Worm (Caenorhabditis elegans) whole organism, young adult: ENCODE measurements around the gene C38C3.3.

Source experiments
- C17E4.6 ChIP-seq: fragments of 200-800 bp; sonication (Bioruptor generic); IDR thresholded peaks from 2 replicates; pipeline ENCODE4 v1.3.6; 2022; ENCODE audit warnings: missing genetic modification reagents, missing genetic modification characterization, missing compliant biosample characterization
- F37B4.10 ChIP-seq: fragments of 200-800 bp; sonication (Bioruptor generic); IDR thresholded peaks from 2 replicates; pipeline ENCODE4 v1.3.6; 2022; ENCODE audit warnings: missing genetic modification characterization, missing compliant biosample characterization
- T26A5.8 ChIP-seq: sonication (generic microtip); optimal IDR thresholded peaks from 2 replicates; lab custom pipeline; 2016; ENCODE audit warnings: missing genetic modification characterization, missing compliant biosample characterization
- Y56A3A.18 ChIP-seq: fragments of 200-800 bp; sonication (Bioruptor generic); IDR thresholded peaks from 2 replicates; pipeline ENCODE4 v1.3.6; 2022; ENCODE audit warnings: missing genetic modification reagents, missing genetic modification characterization, missing compliant biosample characterization
- Y67H2A.10 ChIP-seq: fragments of 200-800 bp; sonication (Bioruptor generic); conservative IDR thresholded peaks from 2 replicates; pipeline ENCODE4 v1.3.6; 2022; ENCODE audit warnings: missing genetic modification reagents, missing genetic modification characterization, missing compliant biosample characterization
- akir-1 ChIP-seq: fragments of 200-800 bp; sonication (Bioruptor generic); optimal IDR thresholded peaks from 2 replicates; lab custom pipeline; 2018; ENCODE audit warnings: mild to moderate bottlenecking, missing genetic modification characterization, moderate library complexity, missing compliant biosample characterization
- aptf-2 ChIP-seq: fragments of 200-800 bp; sonication (Bioruptor generic); conservative IDR thresholded peaks from 2 replicates; pipeline ENCODE4 v1.3.6; 2022; ENCODE audit warnings: missing genetic modification reagents, missing genetic modification characterization, missing compliant biosample characterization
- athp-1 ChIP-seq: sonication (generic microtip); optimal IDR thresholded peaks from 2 replicates; lab custom pipeline; 2017; ENCODE audit warnings: mild to moderate bottlenecking, missing genetic modification characterization, missing compliant biosample characterization
- attf-6 ChIP-seq: fragments of 200-800 bp; sonication (Bioruptor generic); IDR thresholded peaks from 2 replicates; pipeline ENCODE4 v1.3.6; 2022; ENCODE audit warnings: missing genetic modification reagents, missing genetic modification characterization, missing compliant biosample characterization
- bed-1 ChIP-seq: fragments of 200-800 bp; sonication (Bioruptor generic); IDR thresholded peaks from 2 replicates; pipeline ENCODE4 v1.3.6; 2022; ENCODE audit warnings: missing genetic modification reagents, missing genetic modification characterization, missing compliant biosample characterization
- ccch-3 ChIP-seq: fragments of 200-800 bp; sonication (Bioruptor generic); optimal IDR thresholded peaks from 2 replicates; lab custom pipeline; 2018; ENCODE audit warnings: mild to moderate bottlenecking, missing genetic modification characterization, missing compliant biosample characterization
- chd-7 ChIP-seq: sonication (generic microtip); optimal IDR thresholded peaks from 2 replicates; lab custom pipeline; 2016; ENCODE audit warnings: mild to moderate bottlenecking, missing genetic modification characterization, moderate library complexity, missing compliant biosample characterization
- efl-1 ChIP-seq: fragments of 150-350 bp; optimal IDR thresholded peaks from 2 replicates; lab custom pipeline; 2014; ENCODE audit warnings: missing biosample characterization, missing genetic modification reagents, missing genetic modification characterization
- egl-44 ChIP-seq: fragments of 200-800 bp; sonication (Bioruptor generic); IDR thresholded peaks from 2 replicates; pipeline ENCODE4 v1.3.6; 2022; ENCODE audit warnings: missing genetic modification reagents, missing genetic modification characterization, missing compliant biosample characterization
- lin-26 ChIP-seq: fragments of 200-800 bp; sonication (Bioruptor generic); IDR thresholded peaks from 2 replicates; pipeline ENCODE4 v1.3.6; 2022; ENCODE audit warnings: missing genetic modification reagents, missing genetic modification characterization, missing compliant biosample characterization
- lin-35 ChIP-seq, 3 experiments: fragments of 150-350 bp in 2 of 3; sonication (generic microtip) in 1 of 3; optimal IDR thresholded peaks; 2 replicates each; lab custom pipeline; 2014 to 2018; ENCODE audit warnings: missing biosample characterization in 3 of 3, missing genetic modification characterization in 3 of 3, missing genetic modification reagents in 3 of 3
- lin-40 ChIP-seq: sonication (generic microtip); optimal IDR thresholded peaks from 2 replicates; lab custom pipeline; 2016; ENCODE audit warnings: missing genetic modification characterization, mild to moderate bottlenecking, missing compliant biosample characterization, missing genotype, missing genetic modification reagents
- lir-1 ChIP-seq: fragments of 200-800 bp; sonication (Bioruptor generic); conservative IDR thresholded peaks from 2 replicates; pipeline ENCODE4 v1.3.6; 2022; ENCODE audit warnings: missing genetic modification reagents, missing genetic modification characterization, missing compliant biosample characterization
- madf-6 ChIP-seq: fragments of 200-800 bp; sonication (Bioruptor generic); IDR thresholded peaks from 2 replicates; pipeline ENCODE4 v1.3.6; 2022; ENCODE audit warnings: missing genetic modification reagents, missing genetic modification characterization, missing compliant biosample characterization
- madf-8 ChIP-seq: fragments of 200-800 bp; sonication (Bioruptor generic); conservative IDR thresholded peaks from 2 replicates; pipeline ENCODE4 v1.3.6; 2022; ENCODE audit warnings: missing genetic modification reagents, missing genetic modification characterization, missing compliant biosample characterization
- mel-28 ChIP-seq: sonication (generic microtip); optimal IDR thresholded peaks from 2 replicates; lab custom pipeline; 2016; ENCODE audit warnings: borderline replicate concordance, mild to moderate bottlenecking, missing genetic modification characterization, missing compliant biosample characterization
- mxl-1 ChIP-seq: sonication (generic microtip); optimal IDR thresholded peaks from 2 replicates; lab custom pipeline; 2016; ENCODE audit warnings: missing genetic modification characterization, missing compliant biosample characterization
- nfya-2 ChIP-seq: fragments of 200-800 bp; sonication (Bioruptor generic); IDR thresholded peaks from 2 replicates; pipeline ENCODE4 v1.3.6; 2022; ENCODE audit warnings: missing genetic modification reagents, missing genetic modification characterization, missing compliant biosample characterization
- nhr-120 ChIP-seq: fragments of 200-800 bp; sonication (Bioruptor generic); IDR thresholded peaks from 2 replicates; pipeline ENCODE4 v1.3.6; 2022; ENCODE audit warnings: missing genetic modification characterization, missing compliant biosample characterization
- nhr-179 ChIP-seq: sonication (generic microtip); optimal IDR thresholded peaks from 2 replicates; lab custom pipeline; 2016; ENCODE audit warnings: mild to moderate bottlenecking, missing genetic modification characterization, missing compliant biosample characterization
- nhr-90 ChIP-seq: sonication (generic microtip); optimal IDR thresholded peaks from 2 replicates; lab custom pipeline; 2016; ENCODE audit warnings: missing genotype, mild to moderate bottlenecking, missing genetic modification characterization, missing compliant biosample characterization
- pha-4 ChIP-seq: fragments of 150-350 bp; sonication (generic microtip); optimal IDR thresholded peaks from 2 replicates; lab custom pipeline; 2014; ENCODE audit warnings: missing biosample characterization, missing genetic modification reagents, missing genetic modification characterization
- rpc-1 ChIP-seq, 2 experiments: fragments of 150-350 bp in 1 of 2; sonication (generic microtip) in 1 of 2; optimal IDR thresholded peaks; 2 replicates each; lab custom pipeline; 2014 to 2018; ENCODE audit warnings: missing biosample characterization in 1 of 2, missing genetic modification characterization in 1 of 2, missing genetic modification reagents in 1 of 2, missing genotype in 1 of 2
- sea-2 ChIP-seq: fragments of 200-800 bp; sonication (Bioruptor generic); IDR thresholded peaks from 2 replicates; pipeline ENCODE4 v1.3.6; 2022; ENCODE audit warnings: missing genetic modification characterization, missing compliant biosample characterization
- snpc-4 ChIP-seq, 5 experiments: fragments of 150-350 bp in 1 of 5; sonication (generic microtip) in 4 of 5; optimal IDR thresholded peaks; 2 replicates each; lab custom pipeline; 2014 to 2018; ENCODE audit warnings: missing genetic modification characterization in 5 of 5, missing biosample characterization in 3 of 5, antibody characterized with exemption in 2 of 5, mild to moderate bottlenecking in 2 of 5, missing compliant biosample characterization in 2 of 5, missing genotype in 2 of 5, moderate library complexity in 2 of 5, missing genetic modification reagents in 1 of 5
- tbp1 ChIP-seq: fragments of 200-800 bp; sonication (Bioruptor generic); optimal IDR thresholded peaks from 2 replicates; lab custom pipeline; 2018; ENCODE audit warnings: mild to moderate bottlenecking, missing genetic modification characterization, missing compliant biosample characterization
- unc-130 ChIP-seq: sonication (generic microtip); optimal IDR thresholded peaks from 2 replicates; lab custom pipeline; 2016; ENCODE audit warnings: missing genetic modification reagents, missing genetic modification characterization, missing compliant biosample characterization
- xnd-1 ChIP-seq: sonication (generic microtip); optimal IDR thresholded peaks from 2 replicates; lab custom pipeline; 2016; ENCODE audit warnings: missing genotype, missing genetic modification reagents, missing genetic modification characterization, missing compliant biosample characterization
- ztf-25 ChIP-seq: fragments of 200-800 bp; sonication (Bioruptor generic); IDR thresholded peaks from 2 replicates; pipeline ENCODE4 v1.3.6; 2022; ENCODE audit warnings: missing genetic modification reagents, missing genetic modification characterization, missing compliant biosample characterization
- ztf-26 ChIP-seq: sonication (generic microtip); optimal IDR thresholded peaks from 2 replicates; lab custom pipeline; 2017; ENCODE audit warnings: missing genetic modification characterization, missing compliant biosample characterization
- ztf-28 ChIP-seq: fragments of 200-800 bp; sonication (Bioruptor generic); IDR thresholded peaks from 2 replicates; pipeline ENCODE4 v1.3.6; 2022; ENCODE audit warnings: missing genetic modification reagents, missing genetic modification characterization, missing compliant biosample characterization

Gene C38C3.3

ce11 chrV:1486031-1486430, 9.4 kb upstream of the C38C3.3 start:
- TF ChIP-seq lin-35 (GFP tag; optimal IDR thresholded peaks at IDR 0.05; lab: Kevin White, UChicago) (no peak), tbp1 (no peak), lir-1 (GFP tag; lab: Robert Waterston, UW) (no peak), sea-2 (GFP tag; lab: Robert Waterston, UW) (no peak), nhr-120 (GFP tag; lab: Robert Waterston, UW) (no peak), ccch-3 (GFP tag; lab: Kevin White, UChicago) (no peak), T26A5.8 (tag; lab: Kevin White, UChicago) (no peak), C17E4.6 (GFP tag; lab: Robert Waterston, UW) (no peak), pha-4 (tag; lab: Kevin White, UChicago) (no peak), nhr-90 (no peak), rpc-1 (optimal IDR thresholded peaks at IDR 0.05; lab: Kevin White, UChicago) (no peak), rpc-1 (tag; optimal IDR thresholded peaks at IDR 0.05; lab: Kevin White, UChicago) (no peak), athp-1 (tag; lab: Kevin White, UChicago) (no peak), snpc-4 (GFP tag; optimal IDR thresholded peaks at IDR 0.05; lab: Kevin White, UChicago) (no peak), snpc-4 (tag; optimal IDR thresholded peaks at IDR 0.05; lab: Kevin White, UChicago) (no peak), Y67H2A.10 (GFP tag; lab: Robert Waterston, UW) (no peak)

DNA sequence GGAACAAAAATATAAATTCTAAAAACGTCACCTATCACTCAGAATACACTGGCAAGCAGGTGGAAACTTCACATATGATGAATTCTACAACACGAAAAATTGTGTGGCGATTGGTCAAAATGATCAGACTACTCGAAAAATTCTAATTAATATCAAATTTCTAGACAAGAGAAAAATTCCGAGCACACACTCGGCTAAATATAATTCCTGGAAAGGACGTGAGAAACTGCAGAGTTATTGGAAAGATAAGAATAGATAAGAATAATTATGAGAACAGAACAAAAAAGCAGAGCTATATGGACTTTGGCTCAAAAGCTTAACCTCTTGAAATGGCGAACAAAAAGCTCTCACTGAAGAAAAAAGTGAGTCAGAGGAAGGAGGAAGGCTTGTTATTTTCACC, 8.2 kb upstream of the C38C3.3 start:
- TF ChIP-seq snpc-4 (GFP tag; optimal IDR thresholded peaks at IDR 0.05; lab: Kevin White, UChicago) (no peak), snpc-4 (tag; optimal IDR thresholded peaks at IDR 0.05; lab: Kevin White, UChicago) (no peak), nfya-2 (GFP tag; lab: Robert Waterston, UW) (no peak), madf-6 (GFP tag; lab: Robert Waterston, UW) (no peak), efl-1 (GFP tag; lab: Kevin White, UChicago) (no peak), ztf-26 (no peak), lin-26 (GFP tag; lab: Robert Waterston, UW) (no peak), egl-44 (GFP tag; lab: Robert Waterston, UW) (no peak), lir-1 (GFP tag; lab: Robert Waterston, UW) (no peak), ztf-25 (GFP tag; lab: Robert Waterston, UW) (no peak), chd-7 (no peak), nhr-179 (tag; lab: Kevin White, UChicago) (no peak), mxl-1 (tag; lab: Kevin White, UChicago) (no peak), ztf-28 (no peak), madf-8 (GFP tag; lab: Robert Waterston, UW) (no peak), xnd-1 (no peak), akir-1 (GFP tag; lab: Kevin White, UChicago) (no peak), attf-6 (GFP tag; lab: Robert Waterston, UW) (no peak), mel-28 (tag; lab: Kevin White, UChicago) (no peak), bed-1 (GFP tag; lab: Robert Waterston, UW) (no peak)
- TF ChIP-seq, all 124 proteins: peak for 0

- no peak for TF ChIP-seq F37B4.10 (GFP tag; lab: Robert Waterston, UW)
- TF ChIP-seq attf-6 (GFP tag; lab: Robert Waterston, UW): no peak
- no peak for TF ChIP-seq ztf-28
- no peak for TF ChIP-seq unc-130 (GFP tag; lab: Kevin White, UChicago)
- TF ChIP-seq lin-40: no peak
- TF ChIP-seq aptf-2: no peak
- no peak for TF ChIP-seq Y56A3A.18 (GFP tag; lab: Robert Waterston, UW)
Measured at ce11 chrV:1488642-1489041, 6.8 kb upstream of the C38C3.3 start.
